Fruit fly (Drosophila melanogaster): ENCODE results near the gene Rpn3.

Gene Rpn3

DNA sequence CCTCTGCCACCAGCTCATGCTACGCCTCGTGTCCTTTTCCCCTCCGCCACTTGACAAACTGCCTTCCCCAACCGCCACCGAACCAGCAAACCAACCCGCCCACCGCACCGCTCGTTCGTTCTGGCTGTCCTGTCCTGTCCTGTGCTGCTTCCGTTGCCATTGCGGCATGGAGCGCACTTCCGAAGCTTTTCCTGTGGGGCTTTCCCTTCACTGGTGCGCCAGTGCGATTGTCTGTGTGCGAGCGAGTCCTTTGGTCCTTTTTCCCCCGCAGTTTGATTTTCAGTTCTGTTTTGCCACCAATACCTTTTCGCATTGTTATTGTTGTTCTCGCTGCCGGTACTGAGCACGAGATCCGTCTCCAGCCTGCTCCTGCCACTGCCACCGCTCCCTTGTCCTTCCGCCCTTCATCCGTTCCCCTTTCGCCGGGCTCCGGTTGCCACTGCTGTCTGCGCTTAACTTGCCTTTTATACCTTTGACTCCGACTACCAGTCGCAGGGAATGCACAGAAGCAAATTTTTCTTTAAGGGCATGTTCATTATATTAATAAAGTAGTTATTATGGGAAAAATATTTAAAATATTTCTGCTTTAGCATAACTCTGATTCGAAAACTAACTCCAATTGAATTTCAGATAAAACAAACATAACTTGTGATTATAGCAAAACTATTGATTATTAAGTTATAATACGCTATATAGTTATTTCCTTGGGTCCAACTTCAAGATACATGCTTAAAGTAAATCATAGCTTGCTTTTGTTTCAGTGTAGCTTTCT, 27.4 kb upstream of the Rpn3 start (continued):
- no peak for TF ChIP-seq corto (GFP tag; optimal IDR thresholded peaks at IDR 0.05)
- no peak for TF ChIP-seq CG9876 (GFP tag; optimal IDR thresholded peaks at IDR 0.05)
- TF ChIP-seq pho (GFP tag; optimal IDR thresholded peaks at IDR 0.05), result peak; percentile 13
- TF ChIP-seq tgo (GFP tag; IDR thresholded peaks at IDR 0.05), result peak; percentile 48; the same call in 2 of the 3 replicates
- no peak for TF ChIP-seq ap (GFP tag; IDR thresholded peaks at IDR 0.05)
- 0 out of 4 replicates have a peak, but pooled peaks have one; percentile 25 for TF ChIP-seq Gug (GFP tag; IDR thresholded peaks at IDR 0.05)
- TF ChIP-seq CG13424 (tag; optimal IDR thresholded peaks at IDR 0.05), result peak; percentile 87
- no peak for TF ChIP-seq CG11398 (GFP tag; optimal IDR thresholded peaks at IDR 0.05)
- TF ChIP-seq bab2 (GFP tag; optimal IDR thresholded peaks at IDR 0.05), result peak; percentile 5
- TF ChIP-seq HLH3B (GFP tag; IDR thresholded peaks at IDR 0.05), result 0 out of 2 replicates have a peak, but pooled peaks have one; percentile 46
- no peak for TF ChIP-seq hkb (optimal IDR thresholded peaks at IDR 0.05)
- peak; percentile 68 for TF ChIP-seq hkb (GFP tag; IDR thresholded peaks at IDR 0.05)
- TF ChIP-seq knrl (GFP tag; IDR thresholded peaks at IDR 0.05; ENCODE audit: partially characterized antibody), result no peak; the same call in 2 of the 3 replicates
- TF ChIP-seq Camta (GFP tag; optimal IDR thresholded peaks at IDR 0.05), result peak; percentile 23
- TF ChIP-seq ken (GFP tag; IDR thresholded peaks at IDR 0.05), result no peak; the same call in 2 of the 3 replicates
- no peak for TF ChIP-seq CG7745 (tag; optimal IDR thresholded peaks at IDR 0.05)
- no peak for TF ChIP-seq crc (GFP tag; optimal IDR thresholded peaks at IDR 0.05)
- TF ChIP-seq CG13296 (GFP tag; optimal IDR thresholded peaks at IDR 0.05), result peak; percentile 85
- TF ChIP-seq da (GFP tag; optimal IDR thresholded peaks at IDR 0.05), result no peak
- TF ChIP-seq Mrtf (GFP tag; IDR thresholded peaks at IDR 0.05), result no peak
- TF ChIP-seq B-H2 (GFP tag; optimal IDR thresholded peaks at IDR 0.05), result peak; percentile 67
- TF ChIP-seq CG15073 (GFP tag; optimal IDR thresholded peaks at IDR 0.05), result no peak
- peak; percentile 36 for TF ChIP-seq Jarid2 (GFP tag; optimal IDR thresholded peaks at IDR 0.05)
- no peak for TF ChIP-seq MESR4 (GFP tag; optimal IDR thresholded peaks at IDR 0.05)
- no peak for TF ChIP-seq repo (GFP tag; optimal IDR thresholded peaks at IDR 0.05)
- no peak for TF ChIP-seq btn (GFP tag; optimal IDR thresholded peaks at IDR 0.05)
- TF ChIP-seq D19A (tag; optimal IDR thresholded peaks at IDR 0.05), result peak; percentile 83
- peak; percentile 41 for TF ChIP-seq CG11723 (GFP tag; optimal IDR thresholded peaks at IDR 0.05)
- no peak for TF ChIP-seq cato (GFP tag; optimal IDR thresholded peaks at IDR 0.05; ENCODE audit: borderline replicate concordance)
- no peak for TF ChIP-seq CG2199 (GFP tag; IDR thresholded peaks at IDR 0.05)
- peak; percentile 60 for TF ChIP-seq Blimp-1 (GFP tag; optimal IDR thresholded peaks at IDR 0.05)
- peak; percentile 66 for TF ChIP-seq Nf-YC (tag; optimal IDR thresholded peaks at IDR 0.05)
- TF ChIP-seq emc (GFP tag; optimal IDR thresholded peaks at IDR 0.05), result no peak
- no peak for TF ChIP-seq CG3065 (GFP tag; optimal IDR thresholded peaks at IDR 0.05)
- TF ChIP-seq rib (GFP tag; IDR thresholded peaks at IDR 0.05), result no peak
- peak in 1 of 2 experiments; percentile 35 for TF ChIP-seq Pdp1 (GFP tag; optimal IDR thresholded peaks at IDR 0.05)
- TF ChIP-seq Xrp1 (GFP tag; IDR thresholded peaks at IDR 0.05), result peak; percentile 23; the same call in 1 of the 2 replicates
- TF ChIP-seq CG7372 (GFP tag; IDR thresholded peaks at IDR 0.05), result peak; percentile 10; the same call in 1 of the 2 replicates
- peak; percentile 30 for TF ChIP-seq CG1529 (GFP tag; optimal IDR thresholded peaks at IDR 0.05)
- TF ChIP-seq CG12155 (GFP tag; optimal IDR thresholded peaks at IDR 0.05), result peak; percentile 32
- peak; percentile 29; the same call in 1 of the 2 replicates for TF ChIP-seq H2.0 (GFP tag; IDR thresholded peaks at IDR 0.05)
- no peak for TF ChIP-seq CG3163 (GFP tag; optimal IDR thresholded peaks at IDR 0.05)
- TF ChIP-seq CG17385 (GFP tag; optimal IDR thresholded peaks at IDR 0.05), result peak; percentile 76
- TF ChIP-seq Hr51 (GFP tag; optimal IDR thresholded peaks at IDR 0.05), result peak in 1 of 2 experiments; percentile 86
- TF ChIP-seq Med (GFP tag), result peak; percentile 67
- TF ChIP-seq HmgD (GFP tag; optimal IDR thresholded peaks at IDR 0.05), result no peak
- no peak for TF ChIP-seq Lhr (GFP tag; optimal IDR thresholded peaks at IDR 0.05)
- TF ChIP-seq bsh (GFP tag; optimal IDR thresholded peaks at IDR 0.05), result peak in 1 of 2 experiments; percentile 64
- TF ChIP-seq CG7928 (GFP tag; optimal IDR thresholded peaks at IDR 0.05), result peak; percentile 27
